Worm (Caenorhabditis elegans) whole organism, young adult: ENCODE results near the gene F52G3.7.

Source experiments
- B0336.3 ChIP-seq: fragments of 200-800 bp; sonication (Bioruptor generic); IDR thresholded peaks from 2 replicates; pipeline ENCODE4 v1.3.6; 2022; ENCODE audit warnings: missing genetic modification characterization, missing compliant biosample characterization
- F33H1.4 ChIP-seq: fragments of 200-800 bp; sonication (Bioruptor generic); IDR thresholded peaks from 2 replicates; pipeline ENCODE4 v1.3.6; 2022; ENCODE audit warnings: missing genetic modification reagents, missing genetic modification characterization, missing compliant biosample characterization
- F49E8.2 ChIP-seq: sonication (generic microtip); optimal IDR thresholded peaks from 3 replicates; lab custom pipeline; 2017; ENCODE audit warnings: missing genetic modification characterization, mild to moderate bottlenecking, missing compliant biosample characterization, antibody characterized with exemption, moderate library complexity; ENCODE audit not compliant: insufficient read depth
- F55B11.4 ChIP-seq: sonication (generic microtip); optimal IDR thresholded peaks from 2 replicates; lab custom pipeline; 2016; ENCODE audit warnings: missing compliant biosample characterization, missing genetic modification characterization, borderline replicate concordance; ENCODE audit not compliant: insufficient read depth
- F57C9.4 ChIP-seq: sonication (generic microtip); optimal IDR thresholded peaks from 2 replicates; lab custom pipeline; 2017; ENCODE audit warnings: mild to moderate bottlenecking, missing genetic modification characterization, missing compliant biosample characterization
- K11D2.4 ChIP-seq: fragments of 200-800 bp; sonication (Bioruptor generic); IDR thresholded peaks from 2 replicates; pipeline ENCODE4 v1.3.6; 2022; ENCODE audit warnings: missing genetic modification reagents, missing genetic modification characterization, missing compliant biosample characterization
- Y53G8AR.9 ChIP-seq: fragments of 200-800 bp; sonication (Bioruptor generic); conservative IDR thresholded peaks from 2 replicates; pipeline ENCODE4 v1.3.6; 2022; ENCODE audit warnings: missing genetic modification reagents, missing genetic modification characterization, missing compliant biosample characterization
- Y56A3A.18 ChIP-seq: fragments of 200-800 bp; sonication (Bioruptor generic); IDR thresholded peaks from 2 replicates; pipeline ENCODE4 v1.3.6; 2022; ENCODE audit warnings: missing genetic modification reagents, missing genetic modification characterization, missing compliant biosample characterization
- Y67H2A.10 ChIP-seq: fragments of 200-800 bp; sonication (Bioruptor generic); conservative IDR thresholded peaks from 2 replicates; pipeline ENCODE4 v1.3.6; 2022; ENCODE audit warnings: missing genetic modification reagents, missing genetic modification characterization, missing compliant biosample characterization
- Y79H2A.3 ChIP-seq: fragments of 200-800 bp; sonication (Bioruptor generic); conservative IDR thresholded peaks from 2 replicates; pipeline ENCODE4 v1.3.6; 2022; ENCODE audit warnings: missing genetic modification reagents, missing genetic modification characterization, missing compliant biosample characterization
- ama-1 ChIP-seq, 3 experiments: fragments of 150-350 bp in 1 of 3; sonication (generic microtip) in 2 of 3; optimal IDR thresholded peaks; 2 replicates each; lab custom pipeline; 2014 to 2018; ENCODE audit warnings: missing biosample characterization in 2 of 3, missing genetic modification characterization in 2 of 3, missing genetic modification reagents in 2 of 3
- attf-3 ChIP-seq: fragments of 200-800 bp; sonication (Bioruptor generic); conservative IDR thresholded peaks from 2 replicates; pipeline ENCODE4 v1.3.6; 2022; ENCODE audit warnings: missing genetic modification reagents, missing genetic modification characterization, missing compliant biosample characterization
- bed-1 ChIP-seq: fragments of 200-800 bp; sonication (Bioruptor generic); IDR thresholded peaks from 2 replicates; pipeline ENCODE4 v1.3.6; 2022; ENCODE audit warnings: missing genetic modification reagents, missing genetic modification characterization, missing compliant biosample characterization
- cebp-1 ChIP-seq, 2 experiments: fragments of 200-800 bp in 1 of 2; sonication (Bioruptor generic) in 1 of 2; sonication (generic microtip) in 1 of 2; IDR thresholded peaks in 1 of 2; optimal IDR thresholded peaks in 1 of 2; 2 replicates each; pipeline versions ENCODE4 v1.3.6 to Lab custom; 2017 to 2022; ENCODE audit warnings: missing compliant biosample characterization in 2 of 2, missing genetic modification characterization in 2 of 2, mild to moderate bottlenecking in 1 of 2, missing genetic modification reagents in 1 of 2, moderate library complexity in 1 of 2
- cebp-2 ChIP-seq: fragments of 200-800 bp; sonication (Bioruptor generic); IDR thresholded peaks from 2 replicates; pipeline ENCODE4 v1.3.6; 2022; ENCODE audit warnings: missing genetic modification characterization, missing compliant biosample characterization
- ceh-100 ChIP-seq: fragments of 200-800 bp; sonication (Bioruptor generic); IDR thresholded peaks from 2 replicates; pipeline ENCODE4 v1.3.6; 2022; ENCODE audit warnings: missing genetic modification reagents, missing genetic modification characterization, missing compliant biosample characterization
- ceh-58 ChIP-seq: fragments of 200-800 bp; sonication (Bioruptor generic); IDR thresholded peaks from 2 replicates; pipeline ENCODE4 v1.3.6; 2022; ENCODE audit warnings: missing genetic modification characterization, missing compliant biosample characterization
- ceh-91 ChIP-seq: fragments of 200-800 bp; sonication (Bioruptor generic); IDR thresholded peaks from 2 replicates; pipeline ENCODE4 v1.3.6; 2022; ENCODE audit warnings: missing genetic modification reagents, missing genetic modification characterization, missing compliant biosample characterization
- dox-1 ChIP-seq: fragments of 200-800 bp; sonication (Bioruptor generic); IDR thresholded peaks from 2 replicates; pipeline ENCODE4 v1.3.6; 2022; ENCODE audit warnings: missing genetic modification reagents, missing genetic modification characterization, missing compliant biosample characterization
- fkh-3 ChIP-seq: sonication (generic microtip); optimal IDR thresholded peaks from 2 replicates; lab custom pipeline; 2016; ENCODE audit warnings: mild to moderate bottlenecking, missing genetic modification characterization, missing compliant biosample characterization
- gei-17 ChIP-seq: fragments of 200-800 bp; sonication (Bioruptor generic); optimal IDR thresholded peaks from 2 replicates; lab custom pipeline; 2018; ENCODE audit warnings: mild to moderate bottlenecking, missing genetic modification characterization, missing compliant biosample characterization
- hmg-20 ChIP-seq: fragments of 200-800 bp; sonication (Bioruptor generic); IDR thresholded peaks from 2 replicates; pipeline ENCODE4 v1.3.6; 2022; ENCODE audit warnings: missing genetic modification reagents, missing genetic modification characterization, missing compliant biosample characterization
- hrde-1 ChIP-seq: sonication (generic microtip); optimal IDR thresholded peaks from 2 replicates; lab custom pipeline; 2016; ENCODE audit warnings: missing genetic modification characterization, mild to moderate bottlenecking, missing compliant biosample characterization, moderate library complexity, missing genotype, missing genetic modification reagents, borderline replicate concordance
- lag-1 ChIP-seq: fragments of 200-800 bp; sonication (Bioruptor generic); IDR thresholded peaks from 2 replicates; pipeline ENCODE4 v1.3.6; 2022; ENCODE audit warnings: missing genetic modification reagents, missing genetic modification characterization, missing compliant biosample characterization
- lin-26 ChIP-seq: fragments of 200-800 bp; sonication (Bioruptor generic); IDR thresholded peaks from 2 replicates; pipeline ENCODE4 v1.3.6; 2022; ENCODE audit warnings: missing genetic modification reagents, missing genetic modification characterization, missing compliant biosample characterization
- lin-35 ChIP-seq, 3 experiments: fragments of 150-350 bp in 2 of 3; sonication (generic microtip) in 1 of 3; optimal IDR thresholded peaks; 2 replicates each; lab custom pipeline; 2014 to 2018; ENCODE audit warnings: missing biosample characterization in 3 of 3, missing genetic modification characterization in 3 of 3, missing genetic modification reagents in 3 of 3
- lin-40 ChIP-seq: sonication (generic microtip); optimal IDR thresholded peaks from 2 replicates; lab custom pipeline; 2016; ENCODE audit warnings: missing genetic modification characterization, mild to moderate bottlenecking, missing compliant biosample characterization, missing genotype, missing genetic modification reagents
- mes-4 ChIP-seq: sonication (generic microtip); optimal IDR thresholded peaks from 2 replicates; lab custom pipeline; 2016; ENCODE audit warnings: missing genotype, missing genetic modification characterization, missing compliant biosample characterization
- mxl-1 ChIP-seq: sonication (generic microtip); optimal IDR thresholded peaks from 2 replicates; lab custom pipeline; 2016; ENCODE audit warnings: missing genetic modification characterization, missing compliant biosample characterization
- nfya-1 ChIP-seq: sonication (generic microtip); optimal IDR thresholded peaks from 2 replicates; lab custom pipeline; 2017; ENCODE audit warnings: antibody characterized with exemption, missing compliant biosample characterization, missing genetic modification characterization, borderline replicate concordance; ENCODE audit not compliant: insufficient read depth
- nhr-80 ChIP-seq: sonication (generic microtip); optimal IDR thresholded peaks from 2 replicates; lab custom pipeline; 2016; ENCODE audit warnings: missing genetic modification characterization, missing compliant biosample characterization
- nhr-90 ChIP-seq: sonication (generic microtip); optimal IDR thresholded peaks from 2 replicates; lab custom pipeline; 2016; ENCODE audit warnings: missing genotype, mild to moderate bottlenecking, missing genetic modification characterization, missing compliant biosample characterization
- pha-4 ChIP-seq: fragments of 150-350 bp; sonication (generic microtip); optimal IDR thresholded peaks from 2 replicates; lab custom pipeline; 2014; ENCODE audit warnings: missing biosample characterization, missing genetic modification reagents, missing genetic modification characterization
- rec-8 ChIP-seq, 2 experiments: sonication (generic microtip); optimal IDR thresholded peaks; 2 replicates each; lab custom pipeline; 2016; ENCODE audit warnings: mild to moderate bottlenecking in 2 of 2, missing genetic modification characterization in 2 of 2, missing genetic modification reagents in 2 of 2, missing genotype in 2 of 2, missing biosample characterization in 1 of 2, missing compliant biosample characterization in 1 of 2, moderate library complexity in 1 of 2
- rpc-1 ChIP-seq, 2 experiments: fragments of 150-350 bp in 1 of 2; sonication (generic microtip) in 1 of 2; optimal IDR thresholded peaks; 2 replicates each; lab custom pipeline; 2014 to 2018; ENCODE audit warnings: missing biosample characterization in 1 of 2, missing genetic modification characterization in 1 of 2, missing genetic modification reagents in 1 of 2, missing genotype in 1 of 2
- sea-2 ChIP-seq: fragments of 200-800 bp; sonication (Bioruptor generic); IDR thresholded peaks from 2 replicates; pipeline ENCODE4 v1.3.6; 2022; ENCODE audit warnings: missing genetic modification characterization, missing compliant biosample characterization
- snpc-3.4 ChIP-seq: sonication (generic microtip); optimal IDR thresholded peaks from 2 replicates; lab custom pipeline; 2017; ENCODE audit warnings: missing genetic modification characterization, mild to moderate bottlenecking, missing compliant biosample characterization, antibody characterized with exemption, moderate library complexity, missing genotype, missing genetic modification reagents
- somi-1 ChIP-seq: fragments of 200-800 bp; sonication (Bioruptor generic); optimal IDR thresholded peaks from 2 replicates; lab custom pipeline; 2018; ENCODE audit warnings: mild to moderate bottlenecking, missing genetic modification characterization, missing compliant biosample characterization
- tbp1 ChIP-seq: fragments of 200-800 bp; sonication (Bioruptor generic); optimal IDR thresholded peaks from 2 replicates; lab custom pipeline; 2018; ENCODE audit warnings: mild to moderate bottlenecking, missing genetic modification characterization, missing compliant biosample characterization
- tlf-1 ChIP-seq: fragments of 200-800 bp; sonication (Bioruptor generic); optimal IDR thresholded peaks from 2 replicates; lab custom pipeline; 2018; ENCODE audit warnings: mild to moderate bottlenecking, missing genetic modification characterization, missing compliant biosample characterization
- unc-130 ChIP-seq: sonication (generic microtip); optimal IDR thresholded peaks from 2 replicates; lab custom pipeline; 2016; ENCODE audit warnings: missing genetic modification reagents, missing genetic modification characterization, missing compliant biosample characterization
- unc-62 ChIP-seq: fragments of 150-350 bp; optimal IDR thresholded peaks from 2 replicates; lab custom pipeline; 2014; ENCODE audit warnings: missing biosample characterization, missing genetic modification reagents, missing genetic modification characterization
- zfh-2 ChIP-seq: fragments of 200-800 bp; sonication (Bioruptor generic); conservative IDR thresholded peaks from 2 replicates; pipeline ENCODE4 v1.3.6; 2022; ENCODE audit warnings: missing genetic modification reagents, missing genetic modification characterization, missing compliant biosample characterization
- zim-3 ChIP-seq: sonication (generic microtip); optimal IDR thresholded peaks from 2 replicates; lab custom pipeline; 2017; ENCODE audit warnings: mild to moderate bottlenecking, missing genetic modification characterization, moderate library complexity, missing compliant biosample characterization
- ztf-3 ChIP-seq: fragments of 200-800 bp; sonication (Bioruptor generic); optimal IDR thresholded peaks from 2 replicates; lab custom pipeline; 2018; ENCODE audit warnings: mild to moderate bottlenecking, missing genetic modification characterization, missing compliant biosample characterization

F52G3.7 gene

DNA sequence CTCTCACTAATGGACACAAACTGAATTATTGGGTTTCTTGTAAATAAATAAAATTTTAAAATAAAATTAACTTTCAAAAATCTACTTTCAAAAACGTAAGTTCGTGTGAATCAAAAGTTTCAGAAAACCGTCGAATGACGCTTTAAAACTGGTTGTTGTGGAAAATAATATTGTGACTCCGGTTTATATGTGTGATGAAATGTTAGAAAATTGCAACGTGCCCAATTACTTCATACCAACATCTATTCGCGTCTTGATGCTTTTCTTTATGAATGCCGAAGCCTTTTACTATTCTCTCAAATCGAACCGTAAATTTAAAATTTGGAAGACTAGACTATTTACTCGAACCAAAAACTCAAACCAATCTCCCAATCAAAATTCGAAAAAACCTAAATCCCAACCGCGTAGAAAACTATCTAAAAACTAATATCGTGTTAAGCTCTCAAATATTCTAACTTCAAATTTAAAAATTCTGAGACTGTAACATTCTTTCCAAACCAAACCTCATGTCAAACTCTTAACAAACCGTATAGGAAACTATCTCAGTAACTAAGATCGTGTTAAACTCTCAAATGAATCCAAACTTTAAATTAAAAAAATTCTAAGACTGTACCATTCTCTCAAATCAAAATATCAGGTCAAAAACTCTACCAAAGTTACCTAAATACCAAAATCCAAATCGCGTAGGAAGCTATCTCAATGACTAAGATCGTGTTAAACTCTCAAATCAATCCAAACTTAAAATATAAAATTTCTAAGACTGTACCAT is 32.3 kb upstream of the F52G3.7 start (continued):
- TF ChIP-seq rpc-1 (optimal IDR thresholded peaks at IDR 0.05; lab: Kevin White, UChicago), result no peak
- no peak for TF ChIP-seq rpc-1 (tag; optimal IDR thresholded peaks at IDR 0.05; lab: Kevin White, UChicago)
- no peak; the same call in none of the 2 replicates for TF ChIP-seq Y67H2A.10 (GFP tag; lab: Robert Waterston, UW)
- no peak for TF ChIP-seq nfya-1
- no peak for TF ChIP-seq bed-1 (GFP tag; lab: Robert Waterston, UW)
- TF ChIP-seq nhr-80 (tag; lab: Kevin White, UChicago), result no peak
- TF ChIP-seq somi-1 (GFP tag; lab: Kevin White, UChicago), result peak; percentile 48
- TF ChIP-seq unc-130, result no peak
- peak; percentile 66; the same call in 1 of the 2 replicates for TF ChIP-seq cebp-2 (GFP tag; lab: Robert Waterston, UW)
- TF ChIP-seq fkh-3, result no peak
- TF ChIP-seq lin-40 (tag; lab: Kevin White, UChicago), result no peak
- TF ChIP-seq pha-4, result peak; percentile 30
- TF ChIP-seq dox-1 (GFP tag; lab: Robert Waterston, UW), result no peak; the same call in 1 of the 2 replicates
- TF ChIP-seq K11D2.4, result peak; percentile 81
- no peak for TF ChIP-seq zfh-2 (GFP tag; lab: Robert Waterston, UW)
- TF ChIP-seq gei-17, result peak; percentile 47
- TF ChIP-seq ceh-58 (GFP tag; lab: Robert Waterston, UW), result peak; percentile 95
- TF ChIP-seq lag-1 (GFP tag; lab: Robert Waterston, UW), result no peak
- TF ChIP-seq snpc-3.4, result no peak
- TF ChIP-seq ztf-3 (GFP tag; lab: Kevin White, UChicago), result peak; percentile 7
- TF ChIP-seq F57C9.4 (tag; lab: Kevin White, UChicago), result no peak
- TF ChIP-seq zim-3, result peak; percentile 70
- no peak for TF ChIP-seq F49E8.2 (tag; lab: Kevin White, UChicago)
- TF ChIP-seq cebp-1 (GFP tag; IDR thresholded peaks at IDR 0.05; lab: Robert Waterston, UW), result peak; percentile 38
- no peak for TF ChIP-seq cebp-1 (tag; optimal IDR thresholded peaks at IDR 0.05; lab: Kevin White, UChicago)
- TF ChIP-seq unc-62, result no peak
- TF ChIP-seq sea-2 (GFP tag; lab: Robert Waterston, UW), result no peak
- peak; percentile 99 for TF ChIP-seq ama-1 (optimal IDR thresholded peaks at IDR 0.05; lab: Kevin White, UChicago)
- peak; percentile 53 to 93 for TF ChIP-seq ama-1 (GFP tag; optimal IDR thresholded peaks at IDR 0.05; lab: Kevin White, UChicago)
- TF ChIP-seq mes-4 (tag; lab: Kevin White, UChicago), result no peak
- TF ChIP-seq hrde-1 (tag; lab: Kevin White, UChicago), result no peak
- no peak for TF ChIP-seq hmg-20 (GFP tag; lab: Robert Waterston, UW)
- peak; percentile 5; the same call in 1 of the 2 replicates for TF ChIP-seq F33H1.4 (GFP tag; lab: Robert Waterston, UW)
- peak in 2 of 3 experiments; percentile 59 to 66 for TF ChIP-seq lin-35 (GFP tag; optimal IDR thresholded peaks at IDR 0.05; lab: Kevin White, UChicago)
- TF ChIP-seq attf-3 (GFP tag; lab: Robert Waterston, UW), result peak; percentile 34; the same call in 1 of the 2 replicates
- peak; percentile 61 for TF ChIP-seq tlf-1 (GFP tag; lab: Kevin White, UChicago)
- TF ChIP-seq Y79H2A.3, result peak; percentile 66
- peak; percentile 91 for TF ChIP-seq Y53G8AR.9 (GFP tag; lab: Robert Waterston, UW)
- TF ChIP-seq nhr-90 (tag; lab: Kevin White, UChicago), result no peak
- TF ChIP-seq ceh-100 (GFP tag; lab: Robert Waterston, UW), result no peak; the same call in none of the 2 replicates
- TF ChIP-seq lin-26 (GFP tag; lab: Robert Waterston, UW), result peak; percentile 65
- TF ChIP-seq B0336.3 (GFP tag; lab: Robert Waterston, UW), result peak; percentile 10
- no peak for TF ChIP-seq rec-8 (tag; optimal IDR thresholded peaks at IDR 0.05; lab: Kevin White, UChicago)
- TF ChIP-seq tbp1 (GFP tag; lab: Kevin White, UChicago), result peak; percentile 44
- TF ChIP-seq ceh-91, result no peak
- TF ChIP-seq F55B11.4, result no peak
- no peak for TF ChIP-seq mxl-1 (tag; lab: Kevin White, UChicago)
- peak; percentile 26 for TF ChIP-seq Y56A3A.18 (GFP tag; lab: Robert Waterston, UW)
